Fruit fly (Drosophila melanogaster) whole organism, embryonic: ENCODE data around the gene Ugt316A1.

ENCODE experiments used
- Ada2b ChIP-seq: fragments of 200-800 bp; sonication (Bioruptor generic); IDR thresholded peaks from 2 replicates; pipeline ENCODE4 v1.3.6; 2022; ENCODE audit warnings: missing biosample characterization, missing genetic modification characterization
- Asciz ChIP-seq: fragments of 200-800 bp; sonication (Bioruptor generic); optimal IDR thresholded peaks from 2 replicates; lab custom pipeline; 2017; ENCODE audit warnings: missing biosample characterization, mild to moderate bottlenecking, missing genetic modification characterization, missing genetic modification reagents
- Atf-2 ChIP-seq: fragments of 200-800 bp; sonication (Bioruptor generic); optimal IDR thresholded peaks from 2 replicates; lab custom pipeline; 2016; ENCODE audit warnings: missing biosample characterization, missing genetic modification characterization
- CG10959 ChIP-seq: fragments of 200-800 bp; sonication (Bioruptor generic); IDR thresholded peaks from 2 replicates; pipeline ENCODE4 v1.3.6; 2022; ENCODE audit warnings: missing biosample characterization, missing genetic modification characterization
- CG11560 ChIP-seq: fragments of 200-800 bp; sonication (Bioruptor generic); IDR thresholded peaks from 3 replicates; pipeline ENCODE4 v1.3.6; 2022; ENCODE audit warnings: missing biosample characterization, missing genetic modification characterization
- CG11696 ChIP-seq: fragments of 200-800 bp; sonication (Bioruptor generic); IDR thresholded peaks from 2 replicates; pipeline ENCODE4 v1.3.6; 2022; ENCODE audit warnings: missing biosample characterization, missing genetic modification characterization
- CG12769 ChIP-seq: fragments of 200-800 bp; sonication (Bioruptor generic); optimal IDR thresholded peaks from 2 replicates; lab custom pipeline; 2019; ENCODE audit warnings: missing biosample characterization, mild to moderate bottlenecking, missing genetic modification characterization, moderate library complexity
- CG12942 ChIP-seq: fragments of 200-800 bp; sonication (Bioruptor generic); optimal IDR thresholded peaks from 3 replicates; lab custom pipeline; 2016; ENCODE audit warnings: missing biosample characterization, missing genetic modification characterization
- CG13775 ChIP-seq: fragments of 200-800 bp; sonication (Bioruptor generic); optimal IDR thresholded peaks from 3 replicates; lab custom pipeline; 2017; ENCODE audit warnings: missing biosample characterization, mild to moderate bottlenecking, missing genetic modification characterization
- CG15269 ChIP-seq: fragments of 200-800 bp; sonication (Bioruptor generic); optimal IDR thresholded peaks from 2 replicates; lab custom pipeline; 2018; ENCODE audit warnings: missing biosample characterization, mild to moderate bottlenecking, missing genetic modification characterization, moderate library complexity
- CG17328 ChIP-seq: fragments of 200-800 bp; sonication (Bioruptor generic); IDR thresholded peaks from 2 replicates; pipeline ENCODE4 v1.3.6; 2022; ENCODE audit warnings: missing biosample characterization, missing genetic modification characterization
- CG17568 ChIP-seq: fragments of 200-800 bp; sonication (Bioruptor generic); optimal IDR thresholded peaks from 2 replicates; lab custom pipeline; 2018; ENCODE audit warnings: missing biosample characterization, mild to moderate bottlenecking, missing genetic modification characterization, moderate library complexity
- CG2116 ChIP-seq: fragments of 200-800 bp; sonication (Bioruptor generic); optimal IDR thresholded peaks from 3 replicates; lab custom pipeline; 2018; ENCODE audit warnings: missing biosample characterization, mild to moderate bottlenecking, missing genetic modification characterization
- CG2199 ChIP-seq: fragments of 200-800 bp; sonication (Bioruptor generic); IDR thresholded peaks from 3 replicates; pipeline ENCODE4 v1.3.6; 2022; ENCODE audit warnings: missing biosample characterization, missing genetic modification characterization
- CG2875 ChIP-seq: fragments of 200-800 bp; sonication (Bioruptor generic); optimal IDR thresholded peaks from 2 replicates; lab custom pipeline; 2017; ENCODE audit warnings: missing biosample characterization, mild to moderate bottlenecking, missing genetic modification characterization, missing genetic modification reagents
- CG31365 ChIP-seq: fragments of 200-800 bp; sonication (Bioruptor generic); optimal IDR thresholded peaks from 2 replicates; lab custom pipeline; 2018; ENCODE audit warnings: missing biosample characterization, mild to moderate bottlenecking, missing genetic modification characterization
- CG3163 ChIP-seq: fragments of 200-800 bp; sonication (Bioruptor generic); optimal IDR thresholded peaks from 3 replicates; lab custom pipeline; 2016; ENCODE audit warnings: missing biosample characterization, missing genetic modification characterization
- CG4404 ChIP-seq: fragments of 200-800 bp; sonication (Bioruptor generic); IDR thresholded peaks from 2 replicates; pipeline ENCODE4 v1.3.6; 2022; ENCODE audit warnings: missing biosample characterization, missing genetic modification characterization
- CG4730 ChIP-seq: fragments of 200-800 bp; sonication (Bioruptor generic); IDR thresholded peaks from 2 replicates; pipeline ENCODE4 v1.3.6; 2022; ENCODE audit warnings: missing biosample characterization, missing genetic modification characterization
- CG7786 ChIP-seq: fragments of 200-800 bp; sonication (Bioruptor generic); optimal IDR thresholded peaks from 2 replicates; lab custom pipeline; 2016; ENCODE audit warnings: missing biosample characterization, missing genetic modification characterization
- CG9932 ChIP-seq: fragments of 200-800 bp; sonication (Bioruptor generic); IDR thresholded peaks from 2 replicates; pipeline ENCODE4 v1.3.6; 2022; ENCODE audit warnings: missing biosample characterization, missing genetic modification characterization
- D19B ChIP-seq: fragments of 200-800 bp; sonication (Bioruptor generic); optimal IDR thresholded peaks from 2 replicates; lab custom pipeline; 2017; ENCODE audit warnings: missing biosample characterization, mild to moderate bottlenecking, missing genetic modification characterization
- Dad ChIP-seq: fragments of 200-800 bp; sonication (Bioruptor generic); optimal IDR thresholded peaks from 3 replicates; lab custom pipeline; 2016; ENCODE audit warnings: missing biosample characterization, missing genetic modification characterization
- Dfd ChIP-seq, 2 experiments: fragments of >200 bp; optimal IDR thresholded peaks; 2 replicates each; lab custom pipeline; 2017; ENCODE audit warnings: missing biosample characterization in 2 of 2, missing genetic modification characterization in 2 of 2
- HLH3B ChIP-seq: fragments of 200-800 bp; sonication (Bioruptor generic); IDR thresholded peaks from 2 replicates; pipeline ENCODE4 v1.3.6; 2022; ENCODE audit warnings: missing biosample characterization, missing genetic modification characterization
- Mad ChIP-seq: fragments of 200-800 bp; sonication (Bioruptor generic); optimal IDR thresholded peaks from 2 replicates; lab custom pipeline; 2016; ENCODE audit warnings: missing biosample characterization, missing genetic modification characterization
- NC2α ChIP-seq: fragments of 200-800 bp; sonication (Bioruptor generic); optimal IDR thresholded peaks from 2 replicates; lab custom pipeline; 2016; ENCODE audit warnings: missing biosample characterization, missing genetic modification characterization
- Rx ChIP-seq: fragments of 200-800 bp; sonication (Bioruptor generic); IDR thresholded peaks from 2 replicates; pipeline ENCODE4 v1.3.6; 2022; ENCODE audit warnings: missing biosample characterization, missing genetic modification characterization
- Side ChIP-seq: fragments of 200-800 bp; sonication (Bioruptor generic); optimal IDR thresholded peaks from 2 replicates; lab custom pipeline; 2016; ENCODE audit warnings: missing biosample characterization, missing genetic modification characterization
- Sry-δ ChIP-seq: fragments of 200-800 bp; sonication (Bioruptor generic); optimal IDR thresholded peaks from 2 replicates; lab custom pipeline; 2016; ENCODE audit warnings: missing biosample characterization, missing genetic modification characterization
- Trl ChIP-seq, 3 experiments: fragments of >200 bp in 2 of 3; fragments of 200-800 bp in 1 of 3; sonication (Bioruptor generic) in 1 of 3; optimal IDR thresholded peaks; 2 replicates in 1 of 3; 3 replicates in 2 of 3; lab custom pipeline; 2016 to 2017; ENCODE audit warnings: missing biosample characterization in 1 of 3, missing genetic modification characterization in 1 of 3
- ab ChIP-seq: fragments of 200-800 bp; sonication (Bioruptor generic); optimal IDR thresholded peaks from 2 replicates; lab custom pipeline; 2016; ENCODE audit warnings: missing biosample characterization, missing genetic modification characterization
- bcd ChIP-seq: fragments of 200-800 bp; sonication (Bioruptor generic); optimal IDR thresholded peaks from 2 replicates; lab custom pipeline; 2017; ENCODE audit warnings: missing biosample characterization, mild to moderate bottlenecking, missing genetic modification characterization
- crp ChIP-seq, 2 experiments: fragments of 200-800 bp; sonication (Bioruptor generic); optimal IDR thresholded peaks; 2 replicates in 1 of 2; 3 replicates in 1 of 2; lab custom pipeline; 2017; ENCODE audit warnings: missing biosample characterization in 2 of 2, missing genetic modification characterization in 2 of 2, mild to moderate bottlenecking in 1 of 2, moderate library complexity in 1 of 2
- fd96Cb ChIP-seq: fragments of 200-800 bp; sonication (Bioruptor generic); optimal IDR thresholded peaks from 2 replicates; lab custom pipeline; 2018; ENCODE audit warnings: missing biosample characterization, mild to moderate bottlenecking, missing genetic modification characterization, moderate library complexity
- gsb-n ChIP-seq: fragments of 200-800 bp; sonication (Bioruptor generic); optimal IDR thresholded peaks from 3 replicates; lab custom pipeline; 2018; ENCODE audit warnings: missing biosample characterization, mild to moderate bottlenecking, missing genetic modification characterization
- her ChIP-seq: fragments of 200-800 bp; sonication (Bioruptor generic); optimal IDR thresholded peaks from 2 replicates; lab custom pipeline; 2016; ENCODE audit warnings: missing biosample characterization, missing genetic modification characterization
- hkb ChIP-seq, 2 experiments: fragments of 200-800 bp in 1 of 2; fragments of >200 bp in 1 of 2; sonication (Bioruptor generic) in 1 of 2; IDR thresholded peaks in 1 of 2; optimal IDR thresholded peaks in 1 of 2; 2 replicates each; pipeline versions ENCODE4 v1.3.6 to Lab custom; 2017 to 2022; ENCODE audit warnings: missing biosample characterization in 1 of 2, missing genetic modification characterization in 1 of 2
- ind ChIP-seq: fragments of 200-800 bp; sonication (Bioruptor generic); optimal IDR thresholded peaks from 3 replicates; lab custom pipeline; 2016; ENCODE audit warnings: missing biosample characterization, missing genetic modification characterization
- insv ChIP-seq, 2 experiments: fragments of 200-800 bp; sonication (Bioruptor generic); optimal IDR thresholded peaks; 3 replicates each; lab custom pipeline; 2016 to 2018; ENCODE audit warnings: missing biosample characterization in 2 of 2, missing genetic modification characterization in 2 of 2
- jing ChIP-seq: fragments of 200-800 bp; sonication (Bioruptor generic); optimal IDR thresholded peaks from 2 replicates; lab custom pipeline; 2018; ENCODE audit warnings: missing biosample characterization, mild to moderate bottlenecking, missing genetic modification characterization
- kni ChIP-seq: fragments of 200-800 bp; sonication (Bioruptor generic); optimal IDR thresholded peaks from 3 replicates; lab custom pipeline; 2017; ENCODE audit warnings: mild to moderate bottlenecking, missing biosample characterization, missing genetic modification reagents, missing genetic modification characterization
- mam ChIP-seq: fragments of 200-800 bp; sonication (Bioruptor generic); optimal IDR thresholded peaks from 3 replicates; lab custom pipeline; 2016; ENCODE audit warnings: missing biosample characterization, missing genetic modification characterization
- onecut ChIP-seq: fragments of 200-800 bp; sonication (Bioruptor generic); IDR thresholded peaks from 2 replicates; pipeline ENCODE4 v1.3.6; 2022; ENCODE audit warnings: missing biosample characterization, missing genetic modification characterization
- pfk ChIP-seq: fragments of 200-800 bp; sonication (Bioruptor generic); optimal IDR thresholded peaks from 2 replicates; lab custom pipeline; 2018; ENCODE audit warnings: missing biosample characterization, mild to moderate bottlenecking, missing genetic modification characterization, moderate library complexity
- pros ChIP-seq: fragments of 200-800 bp; sonication (Bioruptor generic); optimal IDR thresholded peaks from 3 replicates; lab custom pipeline; 2019; ENCODE audit warnings: missing biosample characterization, mild to moderate bottlenecking, missing genetic modification characterization, moderate library complexity
- repo ChIP-seq: fragments of 200-800 bp; sonication (Bioruptor generic); optimal IDR thresholded peaks from 2 replicates; lab custom pipeline; 2016; ENCODE audit warnings: missing biosample characterization, missing genetic modification characterization
- row ChIP-seq: fragments of 200-800 bp; sonication (Bioruptor generic); IDR thresholded peaks from 3 replicates; pipeline ENCODE4 v1.3.6; 2022; ENCODE audit warnings: missing biosample characterization, missing genetic modification characterization
- wdn ChIP-seq: fragments of 200-800 bp; sonication (Bioruptor generic); IDR thresholded peaks from 2 replicates; pipeline ENCODE4 v1.3.6; 2022; ENCODE audit warnings: missing biosample characterization, missing genetic modification characterization
- zf30C ChIP-seq: fragments of 200-800 bp; sonication (Bioruptor generic); optimal IDR thresholded peaks from 3 replicates; lab custom pipeline; 2018; ENCODE audit warnings: missing biosample characterization, mild to moderate bottlenecking, missing genetic modification characterization

Ugt316A1 gene

DNA sequence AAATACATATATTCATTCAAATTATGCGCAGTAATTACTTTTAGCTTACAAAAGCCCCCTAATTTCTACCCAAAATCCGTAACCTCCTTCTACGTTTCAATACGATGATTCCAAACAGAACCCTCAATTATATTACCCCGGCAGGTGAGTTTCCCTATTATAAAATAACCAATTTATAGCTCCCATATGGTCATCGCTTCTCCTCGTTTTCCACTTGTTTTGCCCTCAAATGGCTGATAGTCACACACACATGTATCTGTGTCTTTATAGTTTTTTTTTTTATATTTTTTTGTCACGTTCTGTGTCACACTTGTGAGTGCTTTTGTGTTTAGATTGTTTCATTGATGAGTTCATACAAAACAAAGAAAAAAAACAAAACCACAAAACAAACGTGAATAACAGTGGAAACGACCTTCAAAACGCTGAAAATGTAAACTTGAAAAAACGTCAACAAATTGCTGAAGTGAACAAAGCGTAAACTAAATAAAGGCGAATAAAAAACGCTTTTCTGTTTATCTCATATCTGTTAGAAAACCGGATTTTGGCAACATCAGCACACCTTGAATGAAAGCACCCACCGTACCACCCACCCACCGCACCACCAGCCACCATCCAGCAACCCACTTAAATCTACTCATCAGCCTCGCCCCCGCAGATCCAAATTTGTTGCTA is 8.7 kb upstream of the Ugt316A1 start (continued):
- TF ChIP-seq CG15269 (peak; percentile 46), CG7786 (GFP tag; lab: Kevin White, UChicago) (no peak), Ada2b (0 out of 2 replicates have a peak, but pooled peaks have one; percentile 25), mam (peak; percentile 21), Dfd (GFP tag; optimal IDR thresholded peaks at IDR 0.05; lab: Kevin White, UChicago) (no peak), CG12769 (tag; lab: Kevin White, UChicago) (peak; percentile 71), zf30C (GFP tag; lab: Kevin White, UChicago) (no peak), kni (peak; percentile 9), Asciz (GFP tag; lab: Kevin White, UChicago) (no peak), her (GFP tag; lab: Kevin White, UChicago) (no peak), wdn (GFP tag; lab: Robert Waterston, UW) (peak; percentile 44; the same call in 1 of the 2 replicates), Atf-2 (no peak), gsb-n (tag; lab: Kevin White, UChicago) (no peak), CG13775 (no peak), D19B (GFP tag; lab: Kevin White, UChicago) (peak; percentile 33), CG31365 (tag; lab: Kevin White, UChicago) (no peak), Dad (GFP tag; lab: Kevin White, UChicago) (no peak), CG2199 (GFP tag; lab: Robert Waterston, UW) (0 out of 3 replicates have a peak, but pooled peaks have one; percentile 18), Side (GFP tag; lab: Kevin White, UChicago) (no peak), CG17328 (GFP tag; lab: Robert Waterston, UW) (no peak), hkb (optimal IDR thresholded peaks at IDR 0.05; lab: Kevin White, UChicago) (no peak), hkb (GFP tag; IDR thresholded peaks at IDR 0.05; lab: Robert Waterston, UW) (0 out of 2 replicates have a peak, but pooled peaks have one; percentile 21), NC2α (GFP tag; lab: Kevin White, UChicago) (no peak), Mad (GFP tag; lab: Kevin White, UChicago) (no peak), row (GFP tag; lab: Robert Waterston, UW) (peak; percentile 24; the same call in 2 of the 3 replicates), fd96Cb (tag; lab: Kevin White, UChicago) (no peak), Sry-δ (GFP tag; lab: Kevin White, UChicago) (no peak), insv (GFP tag; optimal IDR thresholded peaks at IDR 0.05; lab: Kevin White, UChicago) (no peak), CG10959 (GFP tag; lab: Robert Waterston, UW) (no peak), ab (no peak), CG2875 (GFP tag; lab: Kevin White, UChicago) (no peak), CG4730 (no peak), CG3163 (GFP tag; lab: Kevin White, UChicago) (no peak), bcd (GFP tag; lab: Kevin White, UChicago) (peak; percentile 40), Trl (optimal IDR thresholded peaks at IDR 0.05; lab: Kevin White, UChicago) (no peak), Trl (GFP tag; optimal IDR thresholded peaks at IDR 0.05; lab: Kevin White, UChicago) (no peak), CG4404 (GFP tag; lab: Robert Waterston, UW) (no peak), CG9932 (GFP tag; lab: Robert Waterston, UW) (no peak), CG11696 (GFP tag; lab: Robert Waterston, UW) (no peak), repo (GFP tag; lab: Kevin White, UChicago) (no peak), jing (GFP tag; lab: Kevin White, UChicago) (no peak), onecut (GFP tag; lab: Robert Waterston, UW) (no peak), pfk (GFP tag; lab: Kevin White, UChicago) (no peak), Rx (GFP tag; lab: Robert Waterston, UW) (no peak), CG12942 (GFP tag; lab: Kevin White, UChicago) (no peak), CG17568 (peak; percentile 28), HLH3B (GFP tag; lab: Robert Waterston, UW) (peak; percentile 18; the same call in 1 of the 2 replicates), crp (GFP tag; optimal IDR thresholded peaks at IDR 0.05; lab: Kevin White, UChicago) (no peak), CG11560 (tag; lab: Robert Waterston, UW) (no peak), pros (peak; percentile 3), CG2116 (GFP tag; lab: Kevin White, UChicago) (no peak), ind (GFP tag; lab: Kevin White, UChicago) (no peak)
